Fruit fly (Drosophila melanogaster): ENCODE data around the gene CG6843.

The CG6843 gene

dm6 chr3L:18898770-18899278 is 2.6 kb upstream of the CG6843 start, which contains the start of gene RpL26:
RpL26 (plus strand) TSS chr3L:18898875.
- TF ChIP-seq usp (GFP tag; optimal IDR thresholded peaks at IDR 0.05) = no peak
- no peak for TF ChIP-seq N (GFP tag; optimal IDR thresholded peaks at IDR 0.05)
- peak; percentile 72 for TF ChIP-seq h (GFP tag; optimal IDR thresholded peaks at IDR 0.05)
- TF ChIP-seq pan (optimal IDR thresholded peaks at IDR 0.05) = no peak
- peak; percentile 75 for TF ChIP-seq sv (GFP tag; optimal IDR thresholded peaks at IDR 0.05)
- TF ChIP-seq CrebA (GFP tag; optimal IDR thresholded peaks at IDR 0.05; ENCODE audit: borderline replicate concordance) = no peak
- peak; percentile 83 for TF ChIP-seq Hnf4 (GFP tag; optimal IDR thresholded peaks at IDR 0.05)
- no peak for TF ChIP-seq Rel (GFP tag; optimal IDR thresholded peaks at IDR 0.05)
- TF ChIP-seq Rel (tag; optimal IDR thresholded peaks at IDR 0.05) = peak; percentile 32
- no peak for TF ChIP-seq Dfd (GFP tag; optimal IDR thresholded peaks at IDR 0.05)
- TF ChIP-seq sage (GFP tag; optimal IDR thresholded peaks at IDR 0.05) = no peak
- peak; percentile 24 for TF ChIP-seq Myc (optimal IDR thresholded peaks at IDR 0.05)
- TF ChIP-seq Mio (GFP tag; optimal IDR thresholded peaks at IDR 0.05) = peak; percentile 56
- peak; percentile 75 for TF ChIP-seq OdsH (GFP tag; optimal IDR thresholded peaks at IDR 0.05)
- TF ChIP-seq dmrt93B (GFP tag; optimal IDR thresholded peaks at IDR 0.05) = no peak
- TF ChIP-seq CG9705 (GFP tag; optimal IDR thresholded peaks at IDR 0.05) = peak; percentile 71
- peak; percentile 57 for TF ChIP-seq psq (GFP tag; optimal IDR thresholded peaks at IDR 0.05)
- peak; percentile 76 for TF ChIP-seq ey (GFP tag; optimal IDR thresholded peaks at IDR 0.05)
- TF ChIP-seq brk (GFP tag; optimal IDR thresholded peaks at IDR 0.05) = no peak
- TF ChIP-seq Vsx2 (GFP tag; optimal IDR thresholded peaks at IDR 0.05; ENCODE audit: partially characterized antibody) = no peak
- peak; percentile 77 for TF ChIP-seq fru (GFP tag; optimal IDR thresholded peaks at IDR 0.05)
- peak; percentile 55 for TF ChIP-seq dsf (GFP tag; optimal IDR thresholded peaks at IDR 0.05; ENCODE audit: borderline replicate concordance)
- TF ChIP-seq jim (GFP tag; optimal IDR thresholded peaks at IDR 0.05) = peak; percentile 47
- TF ChIP-seq foxo (GFP tag; optimal IDR thresholded peaks at IDR 0.05) = peak in 1 of 2 experiments; percentile 83
- peak; percentile 81 for TF ChIP-seq Jra (GFP tag; optimal IDR thresholded peaks at IDR 0.05)
- peak; percentile 84 for TF ChIP-seq woc (GFP tag; optimal IDR thresholded peaks at IDR 0.05)
- peak; percentile 80 for TF ChIP-seq rgr (GFP tag; optimal IDR thresholded peaks at IDR 0.05)
- no peak for TF ChIP-seq br (GFP tag; optimal IDR thresholded peaks at IDR 0.05)
- no peak for TF ChIP-seq dl (GFP tag; optimal IDR thresholded peaks at IDR 0.05; ENCODE audit: insufficient read depth in 1 of 2, partially characterized antibody in 2 of 2)
- TF ChIP-seq HLH106 (tag; optimal IDR thresholded peaks at IDR 0.05) = peak; percentile 75
- TF ChIP-seq GATAd (GFP tag; optimal IDR thresholded peaks at IDR 0.05) = no peak
- TF ChIP-seq Sp1 (GFP tag; optimal IDR thresholded peaks at IDR 0.05) = peak; percentile 80
- TF ChIP-seq Hr83 (GFP tag; optimal IDR thresholded peaks at IDR 0.05; ENCODE audit: poor library complexity, severe bottlenecking) = peak; percentile 27
- TF ChIP-seq CG32264 (GFP tag; optimal IDR thresholded peaks at IDR 0.05) = peak; percentile 22

- TF ChIP-seq OdsH (GFP tag; optimal IDR thresholded peaks at IDR 0.05) = no peak
- TF ChIP-seq CG9705 (GFP tag; optimal IDR thresholded peaks at IDR 0.05) = no peak
- TF ChIP-seq Hr78 (GFP tag; optimal IDR thresholded peaks at IDR 0.05) = no peak
- TF ChIP-seq br (GFP tag; optimal IDR thresholded peaks at IDR 0.05) = no peak
- no peak for TF ChIP-seq N (GFP tag; optimal IDR thresholded peaks at IDR 0.05)
- peak; percentile 46 for TF ChIP-seq woc (GFP tag; optimal IDR thresholded peaks at IDR 0.05)
- TF ChIP-seq psq (GFP tag; optimal IDR thresholded peaks at IDR 0.05) = peak; percentile 7
- TF ChIP-seq lola (GFP tag; optimal IDR thresholded peaks at IDR 0.05) = no peak
Measured at dm6 chr3L:18904772-18905601, 3.6 kb downstream of the CG6843 start, which contains the start of the genes CSN1b and Prp6. CSN1b (minus strand) TSS chr3L:18904930. Prp6 (plus strand) TSS chr3L:18905372.

DNA sequence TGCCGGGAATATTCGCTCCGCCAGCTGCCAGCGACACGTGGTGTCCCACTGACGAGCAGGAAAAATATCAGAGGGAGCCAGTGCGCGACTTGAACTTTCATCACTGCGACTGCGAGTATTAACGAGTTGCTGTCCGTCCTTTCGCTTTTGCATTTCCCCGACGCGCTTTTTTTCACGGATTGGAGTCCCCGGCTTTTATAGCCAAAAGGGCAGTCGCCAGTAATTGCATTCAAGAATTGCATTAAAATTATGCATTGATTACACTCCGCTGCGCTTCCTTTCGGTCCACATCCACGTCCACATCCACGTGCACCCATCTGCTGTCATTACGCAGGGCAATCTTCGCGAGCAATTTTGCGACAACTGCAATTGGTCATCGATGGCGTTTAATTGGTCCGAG is 9.7 kb downstream of the CG6843 start, which contains the start of gene Ir75d:
Gene Ir75d, minus strand, starts transcription at position 101 of the 400 bp plus-strand sequence.
- no peak for TF ChIP-seq foxo (GFP tag; optimal IDR thresholded peaks at IDR 0.05)
- no peak for TF ChIP-seq HLH106 (tag; optimal IDR thresholded peaks at IDR 0.05)
- TF ChIP-seq fru (GFP tag; optimal IDR thresholded peaks at IDR 0.05) = no peak
- no peak for TF ChIP-seq Sp1 (GFP tag; optimal IDR thresholded peaks at IDR 0.05)
- no peak for TF ChIP-seq br (GFP tag; optimal IDR thresholded peaks at IDR 0.05)
- TF ChIP-seq dsf (GFP tag; optimal IDR thresholded peaks at IDR 0.05; ENCODE audit: borderline replicate concordance) = no peak
- no peak for TF ChIP-seq Jra (GFP tag; optimal IDR thresholded peaks at IDR 0.05)
- no peak for TF ChIP-seq brk (GFP tag; optimal IDR thresholded peaks at IDR 0.05)
- TF ChIP-seq ey (GFP tag; optimal IDR thresholded peaks at IDR 0.05) = no peak
- no peak for TF ChIP-seq Rel (GFP tag; optimal IDR thresholded peaks at IDR 0.05)
- TF ChIP-seq Rel (tag; optimal IDR thresholded peaks at IDR 0.05) = no peak
- no peak for TF ChIP-seq woc (GFP tag; optimal IDR thresholded peaks at IDR 0.05)
- TF ChIP-seq Hr83 (GFP tag; optimal IDR thresholded peaks at IDR 0.05; ENCODE audit: poor library complexity, severe bottlenecking) = no peak
- no peak for TF ChIP-seq Dif (GFP tag; optimal IDR thresholded peaks at IDR 0.05; ENCODE audit: partially characterized antibody)
- TF ChIP-seq Myc (optimal IDR thresholded peaks at IDR 0.05) = no peak
- TF ChIP-seq jim (GFP tag; optimal IDR thresholded peaks at IDR 0.05) = no peak

Measured in whole organism, wandering third instar larva.